Worm (Caenorhabditis elegans): ENCODE measurements around the gene C08B6.2.

Gene C08B6.2

DNA sequence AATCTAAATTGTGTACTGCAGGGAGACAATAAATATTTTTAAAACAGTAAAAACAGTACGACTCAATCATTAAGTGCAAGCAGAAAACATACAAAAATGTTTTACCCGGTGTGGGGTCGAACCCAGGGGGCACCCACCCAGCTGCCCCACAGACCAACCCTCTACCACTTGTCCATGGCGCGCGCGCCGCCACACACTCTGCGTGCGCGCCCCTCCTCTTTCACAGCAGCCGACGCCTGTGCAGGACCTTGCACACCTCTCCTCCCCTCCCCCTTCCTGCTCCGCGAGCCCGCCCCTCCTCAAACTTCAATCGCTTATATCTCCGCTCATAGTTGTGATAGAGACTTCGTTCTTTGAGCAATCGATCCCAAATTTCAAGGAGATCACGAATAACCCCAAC is 31.1 kb downstream of the C08B6.2 start:
- peak; percentile 99 for TF ChIP-seq egrh-3 (GFP tag; IDR thresholded peaks at IDR 0.05)

DNA sequence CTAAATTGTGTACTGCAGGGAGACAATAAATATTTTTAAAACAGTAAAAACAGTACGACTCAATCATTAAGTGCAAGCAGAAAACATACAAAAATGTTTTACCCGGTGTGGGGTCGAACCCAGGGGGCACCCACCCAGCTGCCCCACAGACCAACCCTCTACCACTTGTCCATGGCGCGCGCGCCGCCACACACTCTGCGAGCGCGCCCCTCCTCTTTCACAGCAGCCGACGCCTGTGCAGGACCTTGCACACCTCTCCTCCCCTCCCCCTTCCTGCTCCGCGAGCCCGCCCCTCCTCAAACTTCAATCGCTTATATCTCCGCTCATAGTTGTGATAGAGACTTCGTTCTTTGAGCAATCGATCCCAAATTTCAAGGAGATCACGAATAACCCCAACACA is 33.1 kb downstream of the C08B6.2 start:
- peak; percentile 92 for TF ChIP-seq pbrm-1 (GFP tag; IDR thresholded peaks at IDR 0.05)
- peak; percentile 71 for TF ChIP-seq attf-6 (GFP tag; IDR thresholded peaks at IDR 0.05)
- TF ChIP-seq lin-26 (GFP tag; IDR thresholded peaks at IDR 0.05): peak; percentile 99
- TF ChIP-seq hsf-1 (GFP tag; IDR thresholded peaks at IDR 0.05): peak; percentile 41; the same call in 1 of the 2 replicates
- TF ChIP-seq madf-3 (GFP tag; IDR thresholded peaks at IDR 0.05): peak; percentile 88
- 0 out of 2 replicates have a peak, but pooled peaks have one; percentile 59 for TF ChIP-seq ekl-4 (GFP tag; IDR thresholded peaks at IDR 0.05)
- 0 out of 2 replicates have a peak, but pooled peaks have one; percentile 33 for TF ChIP-seq mcd-1 (GFP tag; IDR thresholded peaks at IDR 0.05)
- TF ChIP-seq rcor-1 (GFP tag; IDR thresholded peaks at IDR 0.05): peak; percentile 63
- TF ChIP-seq egrh-3 (GFP tag; IDR thresholded peaks at IDR 0.05): peak; percentile 99
- 0 out of 2 replicates have a peak, but pooled peaks have one; percentile 37 for TF ChIP-seq F39B2.1 (GFP tag; IDR thresholded peaks at IDR 0.05)
- TF ChIP-seq Y53G8AR.9 (GFP tag; conservative IDR thresholded peaks at IDR 0.05): 0 out of 2 replicates have a peak, but pooled peaks have one; percentile 38
- peak; percentile 55; the same call in 1 of the 2 replicates for TF ChIP-seq madf-6 (GFP tag; IDR thresholded peaks at IDR 0.05)
- peak; percentile 51 for TF ChIP-seq D2030.7 (GFP tag; IDR thresholded peaks at IDR 0.05)

DNA sequence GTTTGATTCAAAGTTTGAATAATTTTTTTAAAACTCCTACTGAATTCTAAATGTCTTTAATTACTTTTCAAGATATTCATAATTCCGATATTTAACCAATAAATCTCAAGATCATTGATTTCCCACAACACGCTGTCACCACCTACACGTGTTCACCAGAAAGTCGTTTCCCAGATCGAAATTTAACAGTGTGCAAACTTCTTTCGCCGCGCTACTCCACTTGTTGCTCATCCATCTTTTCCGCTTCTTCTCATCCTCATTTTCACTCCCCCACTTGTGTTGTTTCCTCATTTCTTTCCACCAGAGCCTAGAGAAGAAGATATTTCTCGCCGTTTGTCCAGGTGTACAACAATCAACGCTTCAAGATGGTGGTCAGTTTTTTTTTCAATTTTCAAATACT is 40.1 kb downstream of the C08B6.2 start, which contains the start of gene C51E3.9:
TSS of gene C51E3.9 (plus strand) at position 301 of the 400 bp plus-strand sequence.
- TF ChIP-seq B0261.1 (tag; optimal IDR thresholded peaks at IDR 0.05) (no peak), lin-35 (GFP tag; optimal IDR thresholded peaks at IDR 0.05) (no peak), ztf-26 (tag; optimal IDR thresholded peaks at IDR 0.05) (no peak)

- TF ChIP-seq F10E7.11 (tag; optimal IDR thresholded peaks at IDR 0.05) (no peak), sdz-38 (tag; optimal IDR thresholded peaks at IDR 0.05) (no peak), D2030.7 (GFP tag; IDR thresholded peaks at IDR 0.05) (no peak), repo-1 (tag; optimal IDR thresholded peaks at IDR 0.05) (no peak), B0019.2 (GFP tag; conservative IDR thresholded peaks at IDR 0.05) (no peak), bed-1 (GFP tag; IDR thresholded peaks at IDR 0.05) (no peak), T07F8.4 (tag; optimal IDR thresholded peaks at IDR 0.05) (no peak), hsf-1 (GFP tag; IDR thresholded peaks at IDR 0.05) (no peak), F37B4.10 (GFP tag; IDR thresholded peaks at IDR 0.05) (no peak), efl-1 (GFP tag; optimal IDR thresholded peaks at IDR 0.05) (no peak)
These were observed 41.3 kb downstream of the C08B6.2 start for ce11 chrV:10146787-10147186.

DNA sequence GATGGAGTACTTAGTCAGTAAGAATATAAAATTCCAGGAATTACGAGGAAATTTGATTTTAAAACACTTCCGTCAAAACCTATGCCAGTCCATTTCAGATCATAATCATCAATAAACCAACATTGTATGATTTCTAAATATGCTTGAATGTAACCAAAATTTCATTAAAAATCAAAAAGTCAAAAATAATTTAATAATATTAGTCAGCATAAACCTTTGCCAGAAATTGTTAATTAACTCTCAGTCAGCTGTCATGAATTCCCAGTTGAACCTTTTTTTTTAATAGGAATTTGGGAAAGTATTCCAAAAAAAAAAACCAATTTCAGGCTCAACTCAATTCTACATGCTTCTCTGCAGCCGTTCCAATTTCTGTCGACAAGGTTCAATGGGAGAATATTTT is 42.8 kb downstream of the C08B6.2 start, which contains the start of gene srsx-26:
TSS of gene srsx-26 (plus strand) at position 301 of the 400 bp plus-strand sequence.
- TF ChIP-seq hsf-1 (GFP tag; IDR thresholded peaks at IDR 0.05) (no peak), rcor-1 (GFP tag; IDR thresholded peaks at IDR 0.05) (no peak), xnd-1 (tag; optimal IDR thresholded peaks at IDR 0.05) (no peak), cebp-2 (GFP tag; IDR thresholded peaks at IDR 0.05) (no peak), lin-35 (GFP tag; optimal IDR thresholded peaks at IDR 0.05) (no peak), F55B11.4 (tag; optimal IDR thresholded peaks at IDR 0.05; ENCODE audit: borderline replicate concordance, insufficient read depth) (no peak), snpc-4 (GFP tag; optimal IDR thresholded peaks at IDR 0.05) (no peak), snpc-4 (tag; optimal IDR thresholded peaks at IDR 0.05) (no peak), ceh-100 (GFP tag; IDR thresholded peaks at IDR 0.05) (no peak), akir-1 (GFP tag; optimal IDR thresholded peaks at IDR 0.05) (no peak), B0261.1 (tag; optimal IDR thresholded peaks at IDR 0.05) (no peak), lsy-27 (tag; optimal IDR thresholded peaks at IDR 0.05; ENCODE audit: borderline replicate concordance, insufficient read depth) (no peak), repo-1 (tag; optimal IDR thresholded peaks at IDR 0.05) (no peak), F57A8.1 (GFP tag; optimal IDR thresholded peaks at IDR 0.05) (no peak), ztf-18 (tag; optimal IDR thresholded peaks at IDR 0.05) (no peak), lag-1 (GFP tag; IDR thresholded peaks at IDR 0.05) (no peak), ztf-25 (GFP tag; IDR thresholded peaks at IDR 0.05) (no peak)

Measured in whole organism, young adult.